Fruit fly (Drosophila melanogaster): ENCODE results near the gene Rpt4.

- TF ChIP-seq psq (optimal IDR thresholded peaks at IDR 0.05) (no peak), pan (optimal IDR thresholded peaks at IDR 0.05) (no peak)
Observed at dm6 chrX:6340593-6341068, 49.6 kb upstream of the Rpt4 start.

Measured in whole organism.